Worm (Caenorhabditis elegans): ENCODE results near the gene T19B10.2.

Gene T19B10.2

ce11 chrV:11220936-11221335 is at the start of gene T19B10.2:
TSS of gene T19B10.2 (plus strand) at chrV:11221302.
- peak in 1 of 6 experiments; percentile 15 for TF ChIP-seq elt-3 (tag; optimal IDR thresholded peaks at IDR 0.05)
- TF ChIP-seq tbx-2 (tag; optimal IDR thresholded peaks at IDR 0.05) = no peak
- no peak for TF ChIP-seq nhr-19 (GFP tag; conservative IDR thresholded peaks at IDR 0.05)
- TF ChIP-seq blmp-1 (tag; optimal IDR thresholded peaks at IDR 0.05) = peak; percentile 84
- no peak for TF ChIP-seq ceh-82 (tag; optimal IDR thresholded peaks at IDR 0.05)
- TF ChIP-seq sox-4 (tag; optimal IDR thresholded peaks at IDR 0.05) = no peak
- no peak for TF ChIP-seq skn-1 (tag; optimal IDR thresholded peaks at IDR 0.05)
- no peak for TF ChIP-seq mdl-1 (tag; optimal IDR thresholded peaks at IDR 0.05)

ce11 chrV:11171906-11172305 is 49.2 kb upstream of the T19B10.2 start, which contains the start of gene T19C4.5:
TSS of gene T19C4.5 (plus strand) at chrV:11172213.
- no peak for TF ChIP-seq lin-13 (GFP tag; optimal IDR thresholded peaks at IDR 0.05)
- TF ChIP-seq efl-1 (optimal IDR thresholded peaks at IDR 0.05) = no peak
- peak in 1 of 2 experiments; percentile 92 for TF ChIP-seq efl-1 (GFP tag; optimal IDR thresholded peaks at IDR 0.05 in 1 of 2)
- peak; percentile 11 for TF ChIP-seq fkh-10 (GFP tag; optimal IDR thresholded peaks at IDR 0.05)
- no peak for TF ChIP-seq ztf-4 (tag; optimal IDR thresholded peaks at IDR 0.05)
- peak; percentile 8 for TF ChIP-seq rnt-1 (tag; optimal IDR thresholded peaks at IDR 0.05)
- TF ChIP-seq dpl-1 (GFP tag; optimal IDR thresholded peaks at IDR 0.05) = no peak

ce11 chrV:11172667-11173066 is 48.4 kb upstream of the T19B10.2 start:
- TF ChIP-seq nhr-20 (tag; optimal IDR thresholded peaks at IDR 0.05) = no peak
- no peak for TF ChIP-seq nhr-76 (tag; optimal IDR thresholded peaks at IDR 0.05)
- TF ChIP-seq unc-30 (tag; optimal IDR thresholded peaks at IDR 0.05) = no peak
- TF ChIP-seq Y116A8C.19 (tag; optimal IDR thresholded peaks at IDR 0.05; ENCODE audit: borderline replicate concordance) = no peak
- no peak for TF ChIP-seq unc-62 (GFP tag; optimal IDR thresholded peaks at IDR 0.05)
- no peak for TF ChIP-seq ceh-82 (tag; optimal IDR thresholded peaks at IDR 0.05)
- no peak for TF ChIP-seq nhr-19 (GFP tag; conservative IDR thresholded peaks at IDR 0.05)
- TF ChIP-seq fkh-10 (GFP tag; optimal IDR thresholded peaks at IDR 0.05) = peak; percentile 54
- peak; percentile 5 for TF ChIP-seq nhr-71 (tag; optimal IDR thresholded peaks at IDR 0.05)
- no peak for TF ChIP-seq nhr-85 (tag)
- no peak for TF ChIP-seq hlh-4 (tag; optimal IDR thresholded peaks at IDR 0.05)
- TF ChIP-seq ama-1 (optimal IDR thresholded peaks at IDR 0.05) = no peak
- TF ChIP-seq xbp-1 (tag; optimal IDR thresholded peaks at IDR 0.05) = no peak
- TF ChIP-seq lin-14 (GFP tag; optimal IDR thresholded peaks at IDR 0.05) = peak; percentile 53

ce11 chrV:11174663-11175062 is 46.4 kb upstream of the T19B10.2 start:
- TF ChIP-seq nhr-28 (tag; optimal IDR thresholded peaks at IDR 0.05) = no peak
- TF ChIP-seq dsc-1 (tag; optimal IDR thresholded peaks at IDR 0.05) = no peak
- no peak for TF ChIP-seq elt-2 (tag; optimal IDR thresholded peaks at IDR 0.05)
- TF ChIP-seq ceh-63 (GFP tag; optimal IDR thresholded peaks at IDR 0.05) = no peak
- TF ChIP-seq nhr-71 (tag; optimal IDR thresholded peaks at IDR 0.05) = peak; percentile 44
- TF ChIP-seq mep-1 (tag; optimal IDR thresholded peaks at IDR 0.05) = no peak
- peak in 1 of 2 experiments; percentile 8 for TF ChIP-seq lsy-2 (tag; optimal IDR thresholded peaks at IDR 0.05)
- no peak for TF ChIP-seq irx-1 (tag; optimal IDR thresholded peaks at IDR 0.05)
- peak; percentile 23 for TF ChIP-seq nhr-90 (tag; optimal IDR thresholded peaks at IDR 0.05; ENCODE audit: poor library complexity)
- peak; percentile 61 for TF ChIP-seq rnt-1 (tag; optimal IDR thresholded peaks at IDR 0.05)
- TF ChIP-seq vab-15 (tag; optimal IDR thresholded peaks at IDR 0.05) = no peak
- peak; percentile 53 for TF ChIP-seq snu-23 (GFP tag; optimal IDR thresholded peaks at IDR 0.05)
- TF ChIP-seq nhr-19 (GFP tag; conservative IDR thresholded peaks at IDR 0.05) = peak; percentile 41
- TF ChIP-seq ceh-8 (GFP tag; optimal IDR thresholded peaks at IDR 0.05) = no peak
- no peak for TF ChIP-seq grh-1 (GFP tag; IDR thresholded peaks at IDR 0.05)
- no peak for TF ChIP-seq ztf-4 (tag; optimal IDR thresholded peaks at IDR 0.05)
- TF ChIP-seq lin-35 (GFP tag; optimal IDR thresholded peaks at IDR 0.05) = peak in 1 of 2 experiments; percentile 32
- TF ChIP-seq swsn-7 (tag; optimal IDR thresholded peaks at IDR 0.05) = peak; percentile 5
- peak; percentile 25 for TF ChIP-seq nhr-47 (tag; optimal IDR thresholded peaks at IDR 0.05)
- TF ChIP-seq nhr-20 (tag; optimal IDR thresholded peaks at IDR 0.05) = no peak
- peak; percentile 34 for TF ChIP-seq lin-14 (GFP tag; optimal IDR thresholded peaks at IDR 0.05)
- peak; percentile 93 for TF ChIP-seq snpc-4 (tag; optimal IDR thresholded peaks at IDR 0.05)
- peak in 1 of 2 experiments; percentile 2 for TF ChIP-seq efl-1 (optimal IDR thresholded peaks at IDR 0.05)
- peak in 1 of 2 experiments; percentile 94 for TF ChIP-seq efl-1 (GFP tag; optimal IDR thresholded peaks at IDR 0.05 in 1 of 2)

Measured in whole organism, L1 larva.